1 fruit fly cellular context compared by ENCODE assay signal in genomic region chr2L:10334854-10335277, dm6.
TF ChIP-seq lines count a peak whose summit lies in the region.

No protein-coding gene starts in this region.

TF ChIP-seq in whole organism, embryonic, 481 proteins besides CTCF, POLR2A, EP300 and RAD21 (continued from another document):
- TF ChIP-seq CG1647 (GFP tag; optimal IDR thresholded peaks at IDR 0.05; lab: Kevin White, UChicago) (peak; percentile 61), Hr39 (optimal IDR thresholded peaks at IDR 0.05; lab: Kevin White, UChicago) (no peak), CG2129 (GFP tag; IDR thresholded peaks at IDR 0.05; lab: Robert Waterston, UW; ENCODE audit: partially characterized antibody) (no peak), CG16815 (GFP tag; optimal IDR thresholded peaks at IDR 0.05; lab: Kevin White, UChicago) (no peak), phol (tag; optimal IDR thresholded peaks at IDR 0.05; lab: Kevin White, UChicago) (no peak), gsb (GFP tag; IDR thresholded peaks at IDR 0.05; lab: Robert Waterston, UW) (no peak), Antp (GFP tag; optimal IDR thresholded peaks at IDR 0.05; lab: Kevin White, UChicago) (peak; percentile 20), CG12219 (GFP tag; optimal IDR thresholded peaks at IDR 0.05; lab: Kevin White, UChicago) (peak; percentile 75), nmo (GFP tag; optimal IDR thresholded peaks at IDR 0.05; lab: Kevin White, UChicago) (peak; percentile 35), sens (GFP tag; lab: Kevin White, UChicago) (peak; percentile 91), Doc2 (GFP tag; IDR thresholded peaks at IDR 0.05; lab: Robert Waterston, UW) (no peak), sisA (GFP tag; IDR thresholded peaks at IDR 0.05; lab: Robert Waterston, UW) (no peak), gcm (GFP tag; optimal IDR thresholded peaks at IDR 0.05; lab: Kevin White, UChicago) (peak; percentile 34), CG4282 (GFP tag; optimal IDR thresholded peaks at IDR 0.05; lab: Kevin White, UChicago) (no peak), CG10366 (GFP tag; IDR thresholded peaks at IDR 0.05; lab: Robert Waterston, UW) (no peak), CG8281 (tag; optimal IDR thresholded peaks at IDR 0.05; lab: Kevin White, UChicago) (peak; percentile 23), dpn (GFP tag; optimal IDR thresholded peaks at IDR 0.05; lab: Kevin White, UChicago) (peak; percentile 44 to 62), vvl (GFP tag; IDR thresholded peaks at IDR 0.05; lab: Robert Waterston, UW) (peak; percentile 93), so (GFP tag; IDR thresholded peaks at IDR 0.05; lab: Robert Waterston, UW) (no peak; the same call in 1 of the 3 replicates), fd64A (GFP tag; optimal IDR thresholded peaks at IDR 0.05; lab: Kevin White, UChicago) (no peak), CG11456 (GFP tag; IDR thresholded peaks at IDR 0.05; lab: Robert Waterston, UW) (no peak), unc-4 (GFP tag; IDR thresholded peaks at IDR 0.05; lab: Robert Waterston, UW; ENCODE audit: partially characterized antibody) (peak; percentile 67), hkb (optimal IDR thresholded peaks at IDR 0.05; lab: Kevin White, UChicago) (no peak), hkb (GFP tag; IDR thresholded peaks at IDR 0.05; lab: Robert Waterston, UW) (peak; percentile 69), CG31365 (tag; optimal IDR thresholded peaks at IDR 0.05; lab: Kevin White, UChicago) (no peak), fd102C (GFP tag; optimal IDR thresholded peaks at IDR 0.05; lab: Kevin White, UChicago) (peak; percentile 17), Taf1 (GFP tag; IDR thresholded peaks at IDR 0.05; lab: Robert Waterston, UW) (0 out of 2 replicates have a peak, but pooled peaks have one; percentile 24), abd-A (tag; optimal IDR thresholded peaks at IDR 0.05; lab: Kevin White, UChicago) (peak; percentile 99), cato (GFP tag; optimal IDR thresholded peaks at IDR 0.05; lab: Kevin White, UChicago; ENCODE audit: borderline replicate concordance) (no peak), TFAM (GFP tag; optimal IDR thresholded peaks at IDR 0.05; lab: Kevin White, UChicago) (no peak), CG10147 (GFP tag; optimal IDR thresholded peaks at IDR 0.05; lab: Kevin White, UChicago) (peak; percentile 64), cad (GFP tag; optimal IDR thresholded peaks at IDR 0.05; lab: Kevin White, UChicago) (no peak), Meics (GFP tag; optimal IDR thresholded peaks at IDR 0.05; lab: Kevin White, UChicago) (peak; percentile 66), luna (GFP tag; optimal IDR thresholded peaks at IDR 0.05; lab: Kevin White, UChicago) (no peak), br (optimal IDR thresholded peaks at IDR 0.05; lab: Kevin White, UChicago) (no peak), CG13624 (GFP tag; optimal IDR thresholded peaks at IDR 0.05; lab: Kevin White, UChicago) (peak; percentile 68), CG15073 (GFP tag; optimal IDR thresholded peaks at IDR 0.05; lab: Kevin White, UChicago) (no peak), Trl (optimal IDR thresholded peaks at IDR 0.05; lab: Kevin White, UChicago) (peak in 1 of 2 experiments; percentile 31), Trl (GFP tag; optimal IDR thresholded peaks at IDR 0.05; lab: Kevin White, UChicago) (peak; percentile 45), Kr (GFP tag; optimal IDR thresholded peaks at IDR 0.05; lab: Kevin White, UChicago) (no peak), CG3407 (GFP tag; optimal IDR thresholded peaks at IDR 0.05; lab: Kevin White, UChicago) (peak; percentile 60), tup (GFP tag; optimal IDR thresholded peaks at IDR 0.05; lab: Kevin White, UChicago) (no peak), HHEX (GFP tag; optimal IDR thresholded peaks at IDR 0.05; lab: Kevin White, UChicago) (peak; percentile 78), Dek (tag; optimal IDR thresholded peaks at IDR 0.05; lab: Kevin White, UChicago) (peak; percentile 60), NFAT (GFP tag; IDR thresholded peaks at IDR 0.05; lab: Robert Waterston, UW) (peak; percentile 70; the same call in 1 of the 2 replicates)
